Worm (Caenorhabditis elegans) whole organism, midembryonic: ENCODE data around the gene C04E6.4.

ENCODE experiments used
- T22C8.4 ChIP-seq: fragments of 200-800 bp; sonication (Bioruptor generic); IDR thresholded peaks from 2 replicates; pipeline ENCODE4 v1.3.6; 2022; ENCODE audit warnings: missing genetic modification characterization, missing compliant biosample characterization
- flt-1 ChIP-seq: fragments of 200-800 bp; sonication (Bioruptor generic); IDR thresholded peaks from 2 replicates; pipeline ENCODE4 v1.3.6; 2022; ENCODE audit warnings: missing genetic modification characterization, missing compliant biosample characterization
- klf-2 ChIP-seq: fragments of 200-800 bp; sonication (Bioruptor generic); conservative IDR thresholded peaks from 2 replicates; pipeline ENCODE4 v1.3.6; 2022; ENCODE audit warnings: missing genetic modification reagents, missing genetic modification characterization, missing compliant biosample characterization
- med-1 ChIP-seq: sonication (generic microtip); optimal IDR thresholded peaks from 2 replicates; lab custom pipeline; 2017; ENCODE audit warnings: missing genetic modification characterization, mild to moderate bottlenecking, missing compliant biosample characterization, antibody characterized with exemption, missing genetic modification reagents; ENCODE audit not compliant: insufficient read depth
- tab-1 ChIP-seq: fragments of 200-800 bp; sonication (Bioruptor generic); IDR thresholded peaks from 2 replicates; pipeline ENCODE4 v1.3.6; 2022; ENCODE audit warnings: missing genetic modification characterization, missing compliant biosample characterization
- ztf-23 ChIP-seq: fragments of 200-800 bp; sonication (Bioruptor generic); IDR thresholded peaks from 2 replicates; pipeline ENCODE4 v1.3.6; 2022; ENCODE audit warnings: missing genetic modification reagents, missing genetic modification characterization, missing compliant biosample characterization
- ztf-29 ChIP-seq: fragments of 200-800 bp; sonication (Bioruptor generic); IDR thresholded peaks from 2 replicates; pipeline ENCODE4 v1.3.6; 2022; ENCODE audit warnings: missing genetic modification reagents, missing genetic modification characterization, missing compliant biosample characterization

ce11 chrV:5899940-5900339, 7.2 kb upstream of the C04E6.4 start, which contains the start of gene srd-16:
- TF ChIP-seq flt-1 (GFP tag; lab: Robert Waterston, UW) (no peak), tab-1 (GFP tag; lab: Robert Waterston, UW) (no peak), klf-2 (GFP tag; lab: Robert Waterston, UW) (no peak), ztf-29 (no peak), T22C8.4 (GFP tag; lab: Robert Waterston, UW) (no peak), med-1 (GFP tag; lab: Kevin White, UChicago) (no peak), ztf-23 (GFP tag; lab: Robert Waterston, UW) (no peak)
